Fruit fly (Drosophila melanogaster) whole organism, wandering third instar larva: ENCODE data around the gene Hsp70Ab.
A peak's percentile ranks its signal among the peaks of the same experiment; 100 is the strongest.

ENCODE experiments used
- Abd-B ChIP-seq: fragments of >200 bp; optimal IDR thresholded peaks from 2 replicates; lab custom pipeline; 2017; ENCODE audit warnings: missing biosample characterization, missing genetic modification characterization
- CG32264 ChIP-seq: fragments of 200-800 bp; sonication (Bioruptor generic); optimal IDR thresholded peaks from 2 replicates; lab custom pipeline; 2016; ENCODE audit warnings: missing biosample characterization, missing genetic modification characterization
- Dfd ChIP-seq: fragments of >200 bp; optimal IDR thresholded peaks from 2 replicates; lab custom pipeline; 2017; ENCODE audit warnings: missing biosample characterization, missing genetic modification characterization
- h ChIP-seq: fragments of 200-800 bp; sonication (Bioruptor generic); optimal IDR thresholded peaks from 3 replicates; lab custom pipeline; 2016; ENCODE audit warnings: missing biosample characterization, mild to moderate bottlenecking, missing genetic modification characterization
- jim ChIP-seq: fragments of 175-275, 200-325 bp; sonication (Bioruptor generic); optimal IDR thresholded peaks from 2 replicates; lab custom pipeline; 2016; ENCODE audit warnings: missing biosample characterization, mild to moderate bottlenecking, missing genetic modification characterization
- pan ChIP-seq: fragments of >200 bp; optimal IDR thresholded peaks from 2 replicates; lab custom pipeline; 2017
- woc ChIP-seq: sonication (Bioruptor generic); optimal IDR thresholded peaks from 2 replicates; lab custom pipeline; 2016; ENCODE audit warnings: missing biosample characterization, mild to moderate bottlenecking, missing genetic modification characterization

DNA sequence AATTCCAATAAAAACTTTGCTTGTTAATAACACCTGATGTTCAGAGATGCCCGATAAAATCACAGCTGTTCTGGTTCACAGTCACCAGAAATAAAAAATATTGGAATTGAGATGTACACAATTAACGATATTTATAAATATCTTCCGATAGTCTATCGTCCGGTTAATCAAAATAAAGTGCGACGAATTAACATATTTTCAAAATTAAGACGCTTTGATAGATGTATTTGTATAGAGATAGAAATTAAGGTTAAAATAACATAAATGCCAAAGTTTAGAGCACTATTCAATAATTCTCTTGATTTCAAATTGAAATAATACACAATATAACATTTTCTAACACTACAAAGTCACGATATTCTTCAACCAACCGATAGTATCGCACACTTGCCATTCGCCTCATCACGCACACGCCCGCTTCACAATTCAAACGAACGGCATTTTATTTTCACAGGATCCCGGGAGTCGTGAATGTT lies 4.4 kb downstream of the Hsp70Ab start, which contains the start of the genes CG3281 and aurA:
- TF ChIP-seq Dfd (no peak), pan (lab: Kevin White, UChicago) (no peak), jim (GFP tag; lab: Kevin White, UChicago) (no peak), woc (peak; percentile 94), Abd-B (GFP tag; lab: Kevin White, UChicago) (no peak), CG32264 (GFP tag; lab: Kevin White, UChicago) (peak; percentile 55), h (GFP tag; lab: Kevin White, UChicago) (peak; percentile 87)
